Fruit fly (Drosophila melanogaster): ENCODE data around the gene CG9743.

Gene CG9743

DNA sequence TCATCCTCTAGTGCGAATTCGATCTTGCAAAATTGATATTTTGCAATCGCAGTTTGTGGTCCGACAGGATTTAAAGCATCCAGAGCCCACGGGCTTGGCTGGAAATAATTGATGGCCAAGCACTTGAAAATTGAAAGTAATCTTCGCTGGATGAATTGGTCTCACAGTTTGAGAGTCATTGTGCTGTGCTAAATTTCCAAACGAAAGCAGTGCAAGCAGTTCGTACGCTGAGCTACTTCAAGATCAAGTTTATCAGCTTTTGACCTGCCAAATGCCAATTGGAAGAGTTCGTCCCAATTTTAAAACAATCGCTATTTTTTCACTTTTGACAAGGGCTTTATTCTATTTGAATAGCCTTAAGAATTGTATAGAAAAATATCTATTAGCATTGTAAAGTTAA, 48.9 kb downstream of the CG9743 start:
- no peak for TF ChIP-seq noc (tag; optimal IDR thresholded peaks at IDR 0.05)

DNA sequence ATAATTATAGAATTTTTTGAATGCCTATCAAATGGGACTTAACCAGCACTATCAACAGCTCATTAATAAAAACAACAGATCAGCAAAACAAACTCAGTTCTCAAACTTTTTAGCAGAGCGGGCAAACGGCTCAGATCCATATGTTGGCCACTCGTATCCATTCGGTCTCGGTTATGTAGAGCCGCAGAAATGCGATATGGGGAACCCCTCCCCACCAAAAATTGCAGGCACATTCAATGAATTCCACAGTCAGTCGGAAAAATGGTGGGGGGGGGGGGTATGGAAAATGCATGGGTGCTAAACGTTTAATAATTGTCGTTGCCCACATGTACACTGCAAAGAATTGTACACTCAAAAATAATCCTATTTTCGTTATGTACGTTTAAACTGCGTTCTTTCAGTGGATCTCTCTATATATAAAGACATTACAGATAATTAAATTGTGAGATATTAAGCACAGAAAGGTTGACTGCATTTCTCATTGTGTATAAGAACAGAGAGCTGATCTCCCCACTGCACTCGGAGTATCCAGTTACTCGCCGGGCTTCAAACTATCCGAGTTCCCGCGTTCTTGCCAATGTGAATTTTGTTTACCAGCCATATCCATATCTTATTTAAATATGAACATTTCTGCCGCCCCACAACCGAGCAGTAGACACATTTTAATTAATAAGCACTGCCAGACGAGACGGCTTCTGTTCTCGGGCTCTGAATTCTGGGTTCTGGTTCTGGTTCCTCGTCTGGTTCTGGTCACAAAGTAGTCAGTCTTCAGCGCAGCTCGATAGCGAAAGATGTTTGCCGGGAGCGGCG, 51.3 kb downstream of the CG9743 start, which contains the start of gene CG15529:
TSS of gene CG15529 (plus strand) at position 760 of the 810 bp plus-strand sequence.
- no peak for TF ChIP-seq noc (tag; optimal IDR thresholded peaks at IDR 0.05)

DNA sequence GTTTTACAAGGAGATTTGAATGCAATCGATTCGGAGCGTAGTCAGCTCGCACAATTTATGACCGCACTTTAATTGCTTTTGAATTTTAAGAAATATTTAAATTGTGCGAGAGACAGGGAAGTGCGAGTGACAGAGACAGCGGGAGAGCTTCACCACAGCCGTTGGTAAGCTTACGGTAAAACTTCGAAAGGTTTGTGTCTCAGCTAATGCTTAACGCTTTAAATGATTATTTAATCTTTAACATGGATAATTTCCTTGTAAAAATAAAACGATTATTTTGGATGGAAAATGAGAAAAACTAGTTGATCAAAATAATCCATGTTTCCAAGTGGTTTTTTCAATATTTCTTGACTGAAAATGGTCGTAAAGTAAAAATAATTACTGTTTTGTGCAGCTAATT, 52.2 kb downstream of the CG9743 start:
- TF ChIP-seq noc (tag; optimal IDR thresholded peaks at IDR 0.05), result no peak

DNA sequence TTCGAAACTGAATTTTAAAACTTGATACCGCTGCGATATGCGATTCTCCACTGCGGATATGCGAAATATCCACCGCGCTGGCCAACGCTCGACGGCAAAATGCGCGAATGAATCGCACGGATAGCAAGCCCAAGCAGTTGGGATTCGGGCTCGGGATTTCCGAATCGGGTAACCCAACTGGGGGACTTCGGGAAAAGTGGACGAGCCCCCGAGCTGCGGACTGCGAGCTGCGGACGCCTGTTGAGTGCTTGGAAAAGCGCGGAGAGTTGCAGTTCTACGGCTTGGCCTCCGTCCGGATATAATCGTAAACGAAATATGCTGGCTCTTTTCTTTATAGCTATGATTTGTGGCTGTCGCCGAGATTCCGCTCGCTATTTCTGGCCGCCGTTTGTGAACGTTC, 53.3 kb downstream of the CG9743 start, which contains the start of gene AdoR:
TSS of gene AdoR (minus strand) at position 101 of the 400 bp plus-strand sequence.
- TF ChIP-seq noc (tag; optimal IDR thresholded peaks at IDR 0.05), result no peak
